Fruit fly (Drosophila melanogaster) whole organism, pupa: ENCODE results near the gene CG42579.

ENCODE experiments used
- CG17806 ChIP-seq: fragments of 200-800 bp; sonication (Bioruptor generic); optimal IDR thresholded peaks from 2 replicates; lab custom pipeline; 2018; ENCODE audit warnings: missing biosample characterization, mild to moderate bottlenecking, missing genetic modification characterization, moderate library complexity
- Pif1B ChIP-seq: fragments of 200-800 bp; sonication (Bioruptor generic); optimal IDR thresholded peaks from 3 replicates; lab custom pipeline; 2016; ENCODE audit warnings: missing biosample characterization, missing genetic modification characterization

- no peak for TF ChIP-seq Pif1B (GFP tag; lab: Kevin White, UChicago)
- TF ChIP-seq CG17806 = no peak
Measured at dm6 chrX:20518210-20518609, 9.2 kb upstream of the CG42579 start.
